Worm (Caenorhabditis elegans) whole organism, dauer: ENCODE data around the gene C01G5.5.

ENCODE experiments used
- unc-62 ChIP-seq: sonication (generic microtip); optimal IDR thresholded peaks from 2 replicates; lab custom pipeline; 2017; ENCODE audit warnings: missing biosample characterization, missing genetic modification reagents, missing genetic modification characterization

The C01G5.5 gene

DNA sequence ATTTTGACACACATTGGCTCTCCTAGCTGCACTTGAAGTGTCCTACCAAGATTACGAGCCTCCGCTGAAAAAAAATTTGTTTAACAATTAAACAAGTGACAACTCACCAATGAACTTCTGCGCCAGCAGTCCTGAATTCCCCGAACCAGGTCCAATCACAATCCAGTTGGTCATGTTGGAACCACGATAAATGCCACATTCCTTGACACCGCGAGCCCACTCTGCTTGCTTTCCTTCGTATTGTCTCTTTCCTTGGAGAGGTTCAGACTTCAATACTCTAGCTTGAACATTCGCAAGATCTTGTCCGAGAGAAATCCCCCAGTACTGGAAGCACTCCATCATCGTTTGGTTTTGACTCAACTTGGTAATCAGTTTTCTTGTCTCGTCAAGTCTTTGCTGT, 3.8 kb downstream of the C01G5.5 start:
- no peak for TF ChIP-seq unc-62 (GFP tag; lab: Kevin White, UChicago)

DNA sequence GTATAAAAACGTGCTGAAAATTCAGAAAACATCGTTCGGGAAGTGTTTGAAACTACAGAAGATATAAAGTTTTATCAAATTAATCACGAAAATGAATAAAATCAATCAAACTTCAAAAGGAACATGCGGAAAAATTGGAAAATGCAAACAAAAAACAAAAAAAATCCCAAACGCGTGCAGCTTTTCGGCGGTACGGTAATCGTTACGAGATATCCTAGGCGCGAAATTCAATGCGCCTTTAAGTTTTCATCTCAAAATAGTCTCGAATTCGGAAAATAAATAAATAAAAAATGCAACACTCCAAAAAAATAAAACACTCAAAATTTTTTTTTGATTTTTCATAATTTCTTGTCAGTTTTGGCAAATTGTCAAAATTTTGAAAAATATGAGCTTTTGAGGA, 5.4 kb downstream of the C01G5.5 start:
- TF ChIP-seq unc-62 (GFP tag; lab: Kevin White, UChicago) = no peak

DNA sequence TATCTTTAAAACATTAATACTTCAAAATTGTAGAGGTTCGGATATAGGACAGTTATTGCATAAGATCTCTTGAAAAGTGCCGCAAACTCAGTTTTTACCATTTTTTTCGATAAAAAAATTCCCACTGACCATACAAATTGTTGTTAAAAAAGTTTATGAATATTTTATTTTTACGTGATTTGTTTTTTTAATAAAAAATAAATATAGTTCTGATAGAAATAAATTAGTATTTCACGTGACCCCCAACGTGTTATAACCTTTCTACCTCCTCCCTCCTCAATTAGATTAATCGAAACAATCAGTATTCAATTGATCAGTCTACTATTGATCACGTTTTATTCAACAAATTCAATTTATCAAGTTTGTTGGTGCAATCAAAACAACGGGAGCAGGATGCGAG, 7.0 kb downstream of the C01G5.5 start, which contains the start of gene C01G5.4:
C01G5.4 (plus strand) TSS at position 301 of the 400 bp plus-strand sequence.
- no peak for TF ChIP-seq unc-62 (GFP tag; lab: Kevin White, UChicago)

DNA sequence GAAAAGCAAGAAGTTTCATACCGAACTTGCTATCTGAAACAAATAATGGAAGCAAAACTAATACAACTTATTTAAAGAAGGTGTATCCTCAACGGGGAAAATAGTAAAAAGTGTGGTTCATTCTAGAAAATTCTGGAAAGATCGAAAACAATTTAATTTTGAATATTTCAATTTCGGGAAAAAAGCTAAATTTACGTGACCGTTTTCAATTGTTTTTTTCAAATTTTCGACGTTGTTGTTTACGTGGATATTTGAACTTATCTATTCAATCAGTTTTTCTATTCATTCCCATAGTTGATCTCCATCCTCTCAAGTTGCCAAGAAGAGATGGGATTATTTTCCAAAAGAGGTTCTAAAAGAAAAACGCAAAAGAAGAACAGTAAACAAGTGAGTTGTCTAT, 11.5 kb downstream of the C01G5.5 start, which contains the start of gene C01G5.3:
C01G5.3 (plus strand) TSS at position 301 of the 400 bp plus-strand sequence.
- TF ChIP-seq unc-62 (GFP tag; lab: Kevin White, UChicago) = no peak

DNA sequence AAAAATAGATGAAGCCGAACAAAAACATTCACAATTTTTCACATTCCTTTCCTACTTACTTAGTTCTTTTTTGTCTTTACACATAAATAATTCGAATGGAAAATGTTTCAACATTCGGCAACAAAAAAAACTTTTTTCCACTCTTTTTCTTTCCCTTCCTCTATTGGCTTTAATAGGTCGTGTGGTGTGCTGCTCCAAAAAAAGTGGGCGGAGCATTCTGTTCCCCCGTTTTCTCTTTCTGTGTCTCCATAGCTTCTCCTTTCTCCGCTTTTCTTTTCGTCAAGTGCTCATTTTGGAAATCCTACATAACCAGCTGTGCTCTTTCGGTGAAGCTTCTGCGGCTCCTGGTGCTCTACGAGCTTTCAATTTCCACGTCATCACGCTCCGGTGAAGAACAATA, 17.0 kb downstream of the C01G5.5 start, which contains the start of gene C01G5.25:
C01G5.25 (plus strand) TSS at position 250 of the 400 bp plus-strand sequence.
- no peak for TF ChIP-seq unc-62 (GFP tag; lab: Kevin White, UChicago)

DNA sequence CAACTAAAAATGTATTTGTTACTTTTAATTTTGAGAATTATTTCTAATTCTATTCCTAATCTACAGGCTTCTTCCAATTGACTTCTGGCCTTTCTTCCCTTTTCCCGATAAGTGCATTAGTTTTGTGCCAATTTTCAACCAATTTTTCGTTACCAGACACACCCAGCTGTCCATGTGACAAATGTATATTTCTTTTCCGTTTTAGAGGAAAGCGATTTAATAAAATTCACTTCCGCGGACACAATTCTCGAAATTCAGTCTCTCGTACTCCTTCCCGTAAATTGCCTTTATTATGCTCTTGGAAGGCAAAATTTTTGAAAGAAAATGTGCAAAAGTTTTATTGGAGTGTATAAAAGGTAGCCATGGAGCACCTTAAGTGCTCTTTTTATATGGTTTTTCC, 18.6 kb downstream of the C01G5.5 start:
- no peak for TF ChIP-seq unc-62 (GFP tag; lab: Kevin White, UChicago)

DNA sequence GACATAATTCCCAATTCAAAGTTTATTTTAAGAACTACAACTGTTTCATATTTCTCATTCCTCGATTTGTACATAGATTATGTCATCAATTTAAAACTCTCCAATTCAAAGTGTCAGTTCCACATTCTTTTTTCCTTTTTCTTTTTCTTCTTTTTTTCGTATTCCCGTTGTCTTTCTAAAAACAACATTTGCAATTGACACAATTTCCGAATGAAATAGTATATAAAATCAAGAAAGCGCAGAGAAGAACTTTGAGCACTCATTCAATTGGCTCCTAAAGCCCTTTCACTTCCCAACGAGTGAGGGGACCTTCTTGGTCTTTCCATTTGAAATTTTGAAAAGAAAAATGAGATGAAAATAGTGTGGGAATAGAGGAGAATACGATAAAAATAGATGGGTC, 23.0 kb downstream of the C01G5.5 start:
- no peak for TF ChIP-seq unc-62 (GFP tag; lab: Kevin White, UChicago)

DNA sequence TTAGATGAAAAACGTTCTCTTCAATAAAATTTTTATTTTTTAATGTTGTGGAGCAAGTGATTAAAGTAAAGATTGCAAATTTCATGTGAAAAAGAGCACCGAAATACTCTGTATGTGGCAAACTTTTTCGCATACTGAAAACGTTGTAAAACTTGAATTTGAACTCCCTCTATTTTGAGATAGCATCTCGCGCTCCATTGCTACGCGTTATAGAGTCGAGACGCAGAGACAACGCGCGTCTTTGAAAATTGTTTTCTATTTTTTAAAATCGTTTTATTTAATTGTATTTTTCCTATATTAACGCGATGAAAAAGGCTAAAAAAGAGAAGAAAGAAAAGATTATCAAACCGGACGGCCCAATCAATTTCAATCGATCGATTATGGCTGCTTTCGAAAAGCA, 24.2 kb downstream of the C01G5.5 start, which contains the start of gene fan-1:
fan-1 (plus strand) TSS at position 78 of the 400 bp plus-strand sequence.
- TF ChIP-seq unc-62 (GFP tag; lab: Kevin White, UChicago) = no peak

DNA sequence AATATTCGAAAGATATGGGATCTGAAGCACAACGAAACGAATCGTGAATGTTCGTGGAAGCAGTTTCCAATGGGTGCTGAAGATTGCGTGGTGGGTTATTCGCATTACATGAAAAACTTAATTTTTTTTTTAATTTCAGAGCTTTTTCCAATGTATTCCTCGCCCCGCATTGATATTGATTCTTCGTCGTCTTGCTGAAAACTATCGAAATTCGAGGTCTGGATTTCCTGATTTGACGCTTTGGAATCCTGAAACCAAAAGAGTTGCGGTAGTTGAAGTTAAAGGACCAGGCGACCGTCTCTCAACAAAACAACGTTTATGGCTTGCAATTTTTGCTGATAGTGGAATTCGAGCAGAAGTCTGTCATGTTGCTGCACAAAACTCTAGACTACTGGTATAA, 27.6 kb downstream of the C01G5.5 start:
- no peak for TF ChIP-seq unc-62 (GFP tag; lab: Kevin White, UChicago)

DNA sequence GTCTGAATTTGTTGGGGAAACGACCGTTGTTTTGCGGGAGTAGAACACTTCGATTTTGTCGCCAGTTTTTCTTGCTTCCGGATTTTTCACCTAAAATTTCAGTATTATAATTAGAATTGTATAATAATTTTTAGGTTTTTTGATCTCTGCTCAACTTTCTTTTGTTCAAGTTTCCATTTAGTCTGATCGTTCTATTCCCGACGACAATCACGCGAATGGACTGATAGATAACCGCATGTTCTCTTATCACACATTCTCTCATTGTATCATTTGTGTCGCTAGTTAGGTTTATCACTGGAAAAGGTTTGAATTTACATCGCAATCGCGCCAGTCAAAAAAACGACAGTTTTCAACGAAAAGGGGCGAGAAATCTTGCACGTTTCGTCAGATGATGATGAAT, 30.5 kb downstream of the C01G5.5 start:
- TF ChIP-seq unc-62 (GFP tag; lab: Kevin White, UChicago) = no peak

DNA sequence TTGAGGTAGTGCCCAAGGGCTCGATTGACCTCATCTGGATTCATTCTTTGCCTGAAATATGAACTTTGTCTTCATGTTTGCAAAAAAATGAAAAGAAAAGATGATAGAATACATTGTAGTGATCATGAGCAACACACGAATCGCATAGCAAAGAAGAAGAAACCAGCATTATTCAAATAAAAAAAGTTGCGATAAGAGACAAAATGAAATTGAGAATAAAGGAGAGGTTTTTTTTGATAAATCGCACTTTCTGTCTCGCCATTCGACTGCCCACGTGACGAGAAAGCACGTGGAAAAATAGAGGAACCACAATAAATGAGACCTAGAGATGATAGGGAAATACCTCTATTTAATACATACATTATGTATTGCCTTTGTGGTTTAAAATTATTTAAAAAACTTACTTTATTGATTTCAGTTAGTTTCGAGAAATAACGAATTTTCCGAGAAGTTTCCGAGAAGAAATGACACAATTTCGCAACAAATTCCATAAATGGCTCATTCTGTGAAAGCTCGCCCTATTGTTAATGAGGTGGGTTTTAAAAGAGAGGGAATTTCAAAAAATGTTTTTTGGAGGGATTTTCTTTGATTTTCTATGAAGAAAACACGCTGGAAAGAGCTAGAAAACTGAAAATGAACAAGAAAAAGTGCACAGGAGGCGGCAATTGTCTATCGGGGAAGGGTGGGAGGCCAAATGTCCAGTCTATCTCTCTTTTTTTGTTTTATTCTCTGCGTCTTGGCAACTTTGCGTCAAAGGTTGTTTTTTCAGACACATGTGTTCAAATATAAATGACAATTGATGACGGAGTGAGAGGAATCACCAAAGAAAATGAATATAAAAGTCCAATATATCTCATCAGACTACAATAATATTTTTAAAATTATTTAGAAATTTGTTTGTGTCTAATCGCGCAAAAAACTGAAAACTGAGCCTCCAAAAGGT, 31.2 kb downstream of the C01G5.5 start, which contains the start of gene paqr-1:
paqr-1 (minus strand) TSS at position 51 of the 943 bp plus-strand sequence.
- TF ChIP-seq unc-62 (GFP tag; lab: Kevin White, UChicago) = no peak

DNA sequence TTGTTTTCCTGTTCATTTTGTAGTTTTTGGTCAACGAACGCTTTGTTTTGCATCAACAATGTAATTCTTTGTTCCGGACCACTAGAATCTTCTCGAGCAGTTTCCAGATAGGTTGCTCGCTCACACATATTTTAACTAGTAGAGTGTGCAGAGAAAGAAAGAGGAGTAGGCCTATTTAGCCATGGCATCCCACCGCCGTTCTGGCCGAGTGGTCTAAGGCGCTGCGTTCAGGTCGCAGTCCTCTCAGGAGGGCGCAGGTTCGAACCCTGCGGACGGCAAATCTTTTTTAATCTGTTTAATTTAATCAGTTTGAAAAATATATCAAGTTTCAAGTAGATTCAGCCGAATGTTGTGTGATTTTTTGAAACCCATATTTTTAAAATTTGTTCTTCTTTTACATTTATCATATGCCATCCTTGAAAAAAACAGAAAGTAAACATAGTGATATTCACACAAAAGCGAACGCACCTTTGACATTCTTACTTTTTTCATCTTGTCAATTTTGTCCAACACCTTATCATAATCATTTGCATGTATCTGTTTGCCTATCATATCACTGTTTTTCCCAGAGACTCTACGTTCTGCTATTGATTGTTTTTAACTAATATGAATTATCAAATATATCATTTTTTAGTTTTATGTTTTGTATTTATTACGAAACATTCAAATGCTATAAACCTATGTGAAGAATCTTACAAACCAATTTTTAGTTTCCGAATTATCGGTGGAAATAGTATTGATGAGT, 32.4 kb downstream of the C01G5.5 start, which contains the start of gene try-3:
try-3 (plus strand) TSS at position 532 of the 745 bp plus-strand sequence.
- no peak for TF ChIP-seq unc-62 (GFP tag; lab: Kevin White, UChicago)

DNA sequence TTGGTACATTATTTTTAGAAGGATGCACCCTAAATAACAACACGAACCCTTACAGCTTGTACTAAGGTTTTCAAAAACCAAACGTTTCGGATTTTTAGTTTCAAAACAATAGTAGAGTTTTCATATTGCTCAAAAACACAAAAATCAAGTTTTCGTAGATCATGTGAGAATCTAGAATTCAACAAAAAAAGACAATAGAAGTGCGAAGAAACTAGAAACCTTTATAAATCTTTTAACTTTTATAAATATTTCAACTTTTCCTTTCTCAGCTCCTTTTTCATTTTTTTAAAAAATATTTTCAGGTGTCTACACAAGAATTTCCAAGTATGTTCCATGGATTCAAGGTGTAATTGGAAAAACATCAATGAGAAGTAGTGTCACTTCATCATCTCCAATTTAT, 36.0 kb downstream of the C01G5.5 start, which contains the start of gene best-9:
best-9 (plus strand) TSS at position 301 of the 400 bp plus-strand sequence.
- no peak for TF ChIP-seq unc-62 (GFP tag; lab: Kevin White, UChicago)

DNA sequence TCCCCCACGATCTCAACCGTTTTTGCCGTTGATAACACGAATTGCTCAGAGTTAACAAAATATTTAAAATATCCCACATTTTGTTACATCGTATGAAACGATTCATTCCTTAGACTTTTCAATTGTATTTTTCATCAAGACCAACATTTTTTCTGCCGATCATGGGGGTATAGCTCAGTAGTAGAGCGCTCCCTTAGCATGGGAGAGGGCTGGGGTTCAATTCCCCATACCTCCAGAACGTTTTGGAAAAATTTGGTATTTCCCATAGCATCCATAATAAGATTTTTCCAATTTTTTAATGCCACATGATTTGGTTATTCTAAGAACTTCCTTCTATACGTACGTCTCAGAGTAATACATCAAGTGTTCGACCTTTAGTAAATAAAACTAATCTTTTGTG, 37.6 kb downstream of the C01G5.5 start:
- TF ChIP-seq unc-62 (GFP tag; lab: Kevin White, UChicago) = no peak

DNA sequence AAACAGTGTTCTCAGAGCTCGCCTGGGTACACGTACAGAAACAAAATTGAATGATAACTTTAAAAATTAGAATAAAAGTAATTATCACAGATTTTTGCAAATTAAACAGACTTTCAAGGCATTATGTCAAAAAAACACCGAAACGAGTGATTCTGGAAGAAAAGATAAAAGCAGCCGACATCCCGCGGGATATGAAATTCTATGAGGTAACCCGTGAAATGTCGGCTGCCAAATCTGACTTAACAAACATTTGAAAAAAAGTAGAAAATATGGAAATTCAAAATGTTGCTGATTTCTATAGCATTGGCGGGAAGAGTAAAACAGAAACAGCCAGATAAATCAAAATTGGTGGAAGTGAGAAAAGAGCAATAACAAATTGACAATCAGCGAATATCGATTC, 41.2 kb downstream of the C01G5.5 start:
- TF ChIP-seq unc-62 (GFP tag; lab: Kevin White, UChicago) = no peak

DNA sequence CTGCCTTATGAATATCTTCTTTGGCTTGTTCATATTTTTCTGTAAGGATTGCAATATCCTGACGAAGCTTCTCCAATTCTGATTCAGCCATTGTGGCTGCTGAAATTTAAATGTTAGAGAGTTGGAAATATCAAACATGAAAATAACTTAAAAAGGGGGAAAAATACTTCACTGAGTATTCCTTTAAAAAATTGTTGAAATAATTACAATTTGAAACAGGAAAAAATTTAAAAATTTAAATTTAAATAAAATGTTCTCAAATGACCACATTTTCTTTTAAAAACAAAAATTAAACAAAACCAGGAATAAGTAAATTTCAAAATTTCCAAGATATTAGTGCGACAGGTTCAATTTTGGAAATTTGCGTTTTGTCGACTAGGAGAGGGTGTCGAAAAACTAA, 47.8 kb downstream of the C01G5.5 start, which contains the start of gene bicd-1:
bicd-1 (minus strand) TSS at position 101 of the 400 bp plus-strand sequence.
- no peak for TF ChIP-seq unc-62 (GFP tag; lab: Kevin White, UChicago)
